Worm (Caenorhabditis elegans) whole organism, L1 larva: Measurements from ENCODE around the gene nex-4.

Experiments
- C34B4.2 ChIP-seq: sonication (generic microtip); optimal IDR thresholded peaks from 2 replicates; lab custom pipeline; 2017; ENCODE audit warnings: mild to moderate bottlenecking, missing genetic modification characterization, missing compliant biosample characterization
- aha-1 ChIP-seq: fragments of 150-350 bp; optimal IDR thresholded peaks from 2 replicates; lab custom pipeline; 2014; ENCODE audit warnings: missing biosample characterization, missing genetic modification characterization
- ceh-82 ChIP-seq, 3 experiments: fragments of 150-350 bp in 1 of 3; sonication (generic microtip) in 2 of 3; optimal IDR thresholded peaks; 2 replicates each; lab custom pipeline; 2014 to 2017; ENCODE audit warnings: missing biosample characterization in 3 of 3, missing genetic modification characterization in 3 of 3
- ces-1 ChIP-seq: fragments of 150-350 bp; optimal IDR thresholded peaks from 2 replicates; lab custom pipeline; 2014; ENCODE audit warnings: missing biosample characterization, missing genetic modification reagents, missing genetic modification characterization
- dpl-1 ChIP-seq, 3 experiments: fragments of 150-350 bp in 2 of 3; sonication (generic microtip) in 1 of 3; optimal IDR thresholded peaks; 2 replicates each; lab custom pipeline; 2014 to 2017; ENCODE audit warnings: missing biosample characterization in 3 of 3, missing genetic modification characterization in 3 of 3, missing genetic modification reagents in 3 of 3
- fos-1 ChIP-seq: fragments of 150-350 bp; optimal IDR thresholded peaks from 2 replicates; lab custom pipeline; 2014; ENCODE audit warnings: missing biosample characterization, missing genetic modification characterization
- mep-1 ChIP-seq: fragments of 150-350 bp; optimal IDR thresholded peaks from 2 replicates; lab custom pipeline; 2014; ENCODE audit warnings: missing biosample characterization, missing genetic modification characterization
- nhr-76 ChIP-seq: sonication (generic microtip); optimal IDR thresholded peaks from 2 replicates; lab custom pipeline; 2017; ENCODE audit warnings: missing biosample characterization, missing genetic modification characterization
- nhr-85 ChIP-seq: sonication (generic microtip); peaks from one replicate; lab custom pipeline; 2016; ENCODE audit warnings: missing genetic modification characterization, inconsistent platforms, missing compliant biosample characterization

DNA sequence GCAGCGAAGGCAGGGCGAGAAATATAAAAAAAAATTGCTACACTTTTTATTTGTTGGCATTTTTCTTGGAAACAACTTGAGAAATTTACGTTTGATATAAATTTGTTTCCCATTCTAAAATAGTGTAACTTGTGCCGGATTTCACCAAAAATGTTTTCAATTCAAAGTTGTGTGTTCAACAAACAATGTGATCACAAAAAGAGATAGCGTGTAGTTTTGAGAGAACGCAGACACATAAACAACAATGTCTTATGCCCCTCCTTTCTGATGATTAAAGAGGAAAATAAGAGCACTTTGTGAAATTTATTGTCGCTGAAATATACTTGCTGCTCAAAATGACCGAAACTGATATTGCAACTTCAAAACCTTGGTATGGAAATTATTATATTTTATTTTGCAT is 3.8 kb upstream of the nex-4 start, which contains the start of gene abhd-5.1:
- TF ChIP-seq C34B4.2 (tag; lab: Kevin White, UChicago) (no peak), nhr-85 (tag; lab: Kevin White, UChicago) (no peak), ces-1 (no peak), nhr-76 (tag; lab: Kevin White, UChicago) (no peak), fos-1 (no peak), ceh-82 (tag; optimal IDR thresholded peaks at IDR 0.05; lab: Kevin White, UChicago) (no peak), dpl-1 (GFP tag; optimal IDR thresholded peaks at IDR 0.05; lab: Kevin White, UChicago) (no peak), mep-1 (tag; lab: Kevin White, UChicago) (peak; percentile 27), aha-1 (tag; lab: Kevin White, UChicago) (no peak)
